Fruit fly (Drosophila melanogaster): ENCODE measurements around the gene Pyroxd1.

Pyroxd1 gene

DNA sequence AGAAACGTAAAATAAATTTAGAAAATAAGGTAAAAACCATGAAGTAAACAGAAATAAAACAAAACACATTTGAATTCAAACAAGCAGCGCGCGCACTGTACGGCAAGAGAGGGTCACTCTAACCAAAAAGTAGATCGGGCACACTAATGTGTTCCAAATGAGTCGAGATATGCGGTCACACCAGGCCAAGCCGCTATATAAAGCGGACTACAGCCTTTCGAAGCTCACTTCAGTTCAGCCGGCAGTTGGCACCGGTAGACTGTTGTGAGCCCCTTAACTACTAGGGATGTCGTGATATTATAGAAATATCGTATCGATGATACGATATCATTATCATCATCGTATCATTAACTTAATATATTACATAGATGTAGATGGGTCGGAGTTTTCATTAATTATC lies 13.3 kb downstream of the Pyroxd1 start (continued):
- TF ChIP-seq CG8924 (tag; optimal IDR thresholded peaks at IDR 0.05) (no peak), CG14050 (GFP tag; IDR thresholded peaks at IDR 0.05) (no peak)

DNA sequence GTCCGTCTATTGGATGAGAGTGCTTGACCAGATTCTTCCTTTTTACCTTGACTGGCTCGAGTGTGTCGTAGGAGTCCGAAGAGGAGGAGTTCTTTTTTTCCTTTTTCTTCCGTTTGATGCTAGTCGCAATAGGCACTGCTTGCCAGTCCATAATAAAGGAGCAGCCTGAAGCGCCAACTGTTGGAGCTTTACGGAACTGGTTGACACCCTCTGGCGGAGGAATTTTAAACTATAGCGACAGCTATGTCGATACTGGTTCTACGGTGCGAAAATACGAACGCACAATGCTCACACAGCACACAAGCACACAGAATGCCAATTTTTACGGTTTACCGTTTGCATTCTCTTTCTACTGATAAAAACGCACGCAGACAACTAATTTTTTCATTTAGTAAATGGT lies 15.4 kb downstream of the Pyroxd1 start:
- peak; percentile 48 for TF ChIP-seq Lhr (GFP tag; optimal IDR thresholded peaks at IDR 0.05)
- 0 out of 2 replicates have a peak, but pooled peaks have one; percentile 10 for TF ChIP-seq lmd (GFP tag; IDR thresholded peaks at IDR 0.05)
- 0 out of 3 replicates have a peak, but pooled peaks have one; percentile 9 for TF ChIP-seq CG34422 (GFP tag; IDR thresholded peaks at IDR 0.05)
- no peak for TF ChIP-seq tap (tag; optimal IDR thresholded peaks at IDR 0.05)
- no peak for TF ChIP-seq CG17359 (tag; optimal IDR thresholded peaks at IDR 0.05)
- no peak for TF ChIP-seq Hsf (GFP tag; optimal IDR thresholded peaks at IDR 0.05)
- TF ChIP-seq CG32532 (GFP tag; IDR thresholded peaks at IDR 0.05), result peak; percentile 50; the same call in 1 of the 2 replicates
- TF ChIP-seq CG11456 (GFP tag; IDR thresholded peaks at IDR 0.05), result peak; percentile 65; the same call in 1 of the 3 replicates
- no peak for TF ChIP-seq prd (optimal IDR thresholded peaks at IDR 0.05)
- peak; percentile 40; the same call in 1 of the 3 replicates for TF ChIP-seq prd (GFP tag; IDR thresholded peaks at IDR 0.05)
- peak; percentile 17 for TF ChIP-seq Meics (GFP tag; optimal IDR thresholded peaks at IDR 0.05)
- no peak for TF ChIP-seq cwo (GFP tag; optimal IDR thresholded peaks at IDR 0.05)
- peak; percentile 36; the same call in 1 of the 2 replicates for TF ChIP-seq CG14441 (GFP tag; IDR thresholded peaks at IDR 0.05)
- TF ChIP-seq Optix (GFP tag; IDR thresholded peaks at IDR 0.05), result 0 out of 3 replicates have a peak, but pooled peaks have one; percentile 25
- TF ChIP-seq CG8290 (GFP tag; optimal IDR thresholded peaks at IDR 0.05), result peak; percentile 58
- peak in 1 of 2 experiments; percentile 53 for TF ChIP-seq CG8290 (tag; optimal IDR thresholded peaks at IDR 0.05)
- TF ChIP-seq CG11247 (GFP tag; IDR thresholded peaks at IDR 0.05), result 0 out of 2 replicates have a peak, but pooled peaks have one; percentile 24
- TF ChIP-seq CG15514 (GFP tag; optimal IDR thresholded peaks at IDR 0.05), result peak; percentile 24
- no peak for TF ChIP-seq CG15479 (GFP tag; optimal IDR thresholded peaks at IDR 0.05)
- TF ChIP-seq slbo (GFP tag; IDR thresholded peaks at IDR 0.05), result peak; percentile 26; the same call in 1 of the 2 replicates
- 0 out of 2 replicates have a peak, but pooled peaks have one; percentile 18 for TF ChIP-seq CG14667 (GFP tag; IDR thresholded peaks at IDR 0.05)
- 0 out of 3 replicates have a peak, but pooled peaks have one; percentile 12 for TF ChIP-seq CG16813 (GFP tag; IDR thresholded peaks at IDR 0.05; ENCODE audit: partially characterized antibody)
- peak; percentile 91 for TF ChIP-seq CTCF (GFP tag; optimal IDR thresholded peaks at IDR 0.05)
- TF ChIP-seq CG31365 (tag; optimal IDR thresholded peaks at IDR 0.05), result peak; percentile 16

- TF ChIP-seq E2f2 (GFP tag; IDR thresholded peaks at IDR 0.05) (peak; percentile 27), stwl (tag; optimal IDR thresholded peaks at IDR 0.05) (peak; percentile 51), CG3281 (GFP tag; optimal IDR thresholded peaks at IDR 0.05) (no peak), HHEX (GFP tag; optimal IDR thresholded peaks at IDR 0.05) (no peak), CG15011 (GFP tag; optimal IDR thresholded peaks at IDR 0.05) (no peak), CG11504 (tag; optimal IDR thresholded peaks at IDR 0.05) (no peak), tio (GFP tag; optimal IDR thresholded peaks at IDR 0.05) (no peak), CG17359 (tag; optimal IDR thresholded peaks at IDR 0.05) (no peak), Optix (GFP tag; IDR thresholded peaks at IDR 0.05) (no peak), Rx (GFP tag; IDR thresholded peaks at IDR 0.05) (no peak), CG13287 (GFP tag; IDR thresholded peaks at IDR 0.05; ENCODE audit: partially characterized antibody) (no peak), bowl (GFP tag; IDR thresholded peaks at IDR 0.05) (no peak), Awh (GFP tag; IDR thresholded peaks at IDR 0.05) (no peak), CG1792 (GFP tag; optimal IDR thresholded peaks at IDR 0.05) (no peak), CG9932 (GFP tag; IDR thresholded peaks at IDR 0.05) (no peak), sisA (GFP tag; IDR thresholded peaks at IDR 0.05) (no peak), Fer1 (GFP tag; optimal IDR thresholded peaks at IDR 0.05) (no peak), mld (GFP tag; IDR thresholded peaks at IDR 0.05; ENCODE audit: partially characterized antibody) (no peak), CG17568 (GFP tag; optimal IDR thresholded peaks at IDR 0.05) (no peak), NFAT (GFP tag; IDR thresholded peaks at IDR 0.05) (no peak), pan (optimal IDR thresholded peaks at IDR 0.05) (no peak), pan (GFP tag; optimal IDR thresholded peaks at IDR 0.05 in 1 of 2, IDR thresholded peaks at IDR 0.05 in 1 of 2) (no peak), Side (GFP tag; optimal IDR thresholded peaks at IDR 0.05) (no peak), ase (GFP tag; IDR thresholded peaks at IDR 0.05) (no peak), Six4 (GFP tag; optimal IDR thresholded peaks at IDR 0.05) (no peak), CG1603 (tag; optimal IDR thresholded peaks at IDR 0.05) (no peak), CG14441 (GFP tag; IDR thresholded peaks at IDR 0.05) (no peak)
Measured at dm6 chr2L:20115865-20116264, 24.6 kb downstream of the Pyroxd1 start.
